Fruit fly (Drosophila melanogaster) whole organism, pupa: ENCODE measurements around the gene mRpL45.

Source experiments
- CG12605 ChIP-seq: fragments of 200-800 bp; sonication (Bioruptor generic); IDR thresholded peaks from 2 replicates; pipeline ENCODE4 v1.3.6; 2022; ENCODE audit warnings: missing biosample characterization, missing genetic modification characterization
- CG34367 ChIP-seq: fragments of 200-800 bp; sonication (Bioruptor generic); optimal IDR thresholded peaks from 2 replicates; lab custom pipeline; 2018; ENCODE audit warnings: missing biosample characterization, mild to moderate bottlenecking, missing genetic modification characterization
- EcR ChIP-seq: fragments of 200-800 bp; sonication (Bioruptor generic); optimal IDR thresholded peaks from 3 replicates; lab custom pipeline; 2019; ENCODE audit warnings: missing biosample characterization, missing genetic modification characterization, mild to moderate bottlenecking, moderate library complexity, missing genetic modification reagents
- Pif1A ChIP-seq: fragments of 200-800 bp; sonication (Bioruptor generic); optimal IDR thresholded peaks from 3 replicates; lab custom pipeline; 2016; ENCODE audit warnings: missing biosample characterization, missing genetic modification characterization
- fd96Ca ChIP-seq: fragments of 200-800 bp; sonication (Bioruptor generic); IDR thresholded peaks from 3 replicates; pipeline ENCODE4 v1.3.6; 2022; ENCODE audit warnings: missing biosample characterization, missing genetic modification characterization
- gl ChIP-seq: fragments of 200-800 bp; sonication (Bioruptor generic); optimal IDR thresholded peaks from 2 replicates; lab custom pipeline; 2018; ENCODE audit warnings: missing biosample characterization, mild to moderate bottlenecking, missing genetic modification characterization
- rn ChIP-seq: fragments of 200-800 bp; sonication (Bioruptor generic); IDR thresholded peaks from 2 replicates; pipeline ENCODE4 v1.3.6; 2022; ENCODE audit warnings: missing biosample characterization, missing genetic modification characterization

- TF ChIP-seq fd96Ca (GFP tag; lab: Robert Waterston, UW) (no peak), EcR (no peak), CG34367 (tag; lab: Kevin White, UChicago) (no peak), gl (tag; lab: Kevin White, UChicago) (no peak), CG12605 (GFP tag; lab: Robert Waterston, UW) (no peak), Pif1A (GFP tag; lab: Kevin White, UChicago) (peak; percentile 39), rn (GFP tag; lab: Robert Waterston, UW) (no peak)
These were observed 50.3 kb downstream of the mRpL45 start for dm6 chr3R:22668622-22669021.
